Worm (Caenorhabditis elegans): ENCODE data around the gene T14B4.3.

T14B4.3 gene

ce11 chrII:6695388-6695787 is 39.3 kb upstream of the T14B4.3 start, which contains the start of gene C18H9.5:
TSS of gene C18H9.5 (minus strand) at chrII:6695566.
- no peak for TF ChIP-seq ceh-100 (GFP tag; IDR thresholded peaks at IDR 0.05)
- no peak for TF ChIP-seq cebp-1 (GFP tag; IDR thresholded peaks at IDR 0.05)
- TF ChIP-seq cebp-1 (tag; optimal IDR thresholded peaks at IDR 0.05): no peak

DNA sequence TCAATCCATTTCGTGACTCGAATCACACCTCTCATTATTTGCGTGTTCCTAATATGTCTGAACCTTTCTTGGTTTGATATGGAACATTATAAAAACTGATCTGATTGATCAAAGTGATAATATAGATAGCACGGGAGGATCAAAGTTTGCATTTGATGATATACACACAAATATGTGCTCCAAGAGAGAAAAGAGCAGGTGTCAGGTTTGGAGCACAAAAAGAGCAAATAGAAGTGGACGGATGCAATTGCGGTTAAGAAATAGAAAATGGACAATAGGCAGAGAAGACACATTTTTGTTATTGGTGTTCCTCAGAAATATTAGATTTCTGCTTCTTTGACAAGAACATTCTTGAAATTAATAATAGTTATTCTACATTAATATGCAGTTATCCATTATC is 36.0 kb upstream of the T14B4.3 start, which contains the start of gene C18H9.1:
Gene C18H9.1, plus strand, starts transcription at position 301 of the 400 bp plus-strand sequence.
- no peak for TF ChIP-seq C06A6.2 (GFP tag; conservative IDR thresholded peaks at IDR 0.05)
- TF ChIP-seq ceh-27 (GFP tag; optimal IDR thresholded peaks at IDR 0.05): no peak
- no peak for TF ChIP-seq ets-4 (GFP tag; optimal IDR thresholded peaks at IDR 0.05)
- TF ChIP-seq ceh-79 (tag; optimal IDR thresholded peaks at IDR 0.05): no peak
- no peak for TF ChIP-seq nhr-27 (tag; optimal IDR thresholded peaks at IDR 0.05)
- TF ChIP-seq him-1 (tag; optimal IDR thresholded peaks at IDR 0.05): no peak
- TF ChIP-seq B0019.2 (GFP tag; conservative IDR thresholded peaks at IDR 0.05): no peak

DNA sequence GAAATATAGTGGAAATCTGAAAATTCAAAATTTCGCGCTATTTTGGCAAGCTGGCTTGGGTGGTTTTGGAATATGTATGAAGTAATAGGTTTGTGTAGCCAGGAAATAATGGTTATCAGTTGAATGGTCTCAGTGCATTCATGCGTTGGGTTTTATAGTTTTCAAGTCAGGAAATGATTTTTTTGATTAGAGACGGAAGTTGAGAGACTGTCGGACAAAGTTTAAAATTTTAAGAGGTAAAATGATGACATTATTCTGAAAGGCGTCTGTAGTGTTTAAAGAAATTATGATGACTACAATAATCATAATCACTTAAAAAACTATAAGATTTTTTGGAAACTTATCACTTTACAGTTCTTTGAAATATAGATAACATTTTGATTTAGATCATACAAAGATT is 33.2 kb upstream of the T14B4.3 start, which contains the start of gene C18H9.6:
Gene C18H9.6, minus strand, starts transcription at position 129 of the 400 bp plus-strand sequence.
- TF ChIP-seq nhr-80 (tag; optimal IDR thresholded peaks at IDR 0.05) (peak; percentile 86), hmg-20 (GFP tag; IDR thresholded peaks at IDR 0.05) (no peak), ztf-22 (GFP tag; optimal IDR thresholded peaks at IDR 0.05) (peak; percentile 30), egl-44 (GFP tag; IDR thresholded peaks at IDR 0.05) (no peak), ets-4 (GFP tag; optimal IDR thresholded peaks at IDR 0.05) (peak; percentile 19), atf-7 (tag; optimal IDR thresholded peaks at IDR 0.05) (peak; percentile 30)

- TF ChIP-seq attf-5 (GFP tag; optimal IDR thresholded peaks at IDR 0.05) (no peak), C17E4.6 (GFP tag; IDR thresholded peaks at IDR 0.05) (no peak), sdz-38 (tag; optimal IDR thresholded peaks at IDR 0.05) (no peak), chd-7 (tag; optimal IDR thresholded peaks at IDR 0.05) (no peak), unc-62 (GFP tag; optimal IDR thresholded peaks at IDR 0.05) (no peak), cebp-1 (GFP tag; IDR thresholded peaks at IDR 0.05) (no peak), cebp-1 (tag; optimal IDR thresholded peaks at IDR 0.05) (no peak), lin-54 (GFP tag; optimal IDR thresholded peaks at IDR 0.05) (no peak), lin-40 (tag; optimal IDR thresholded peaks at IDR 0.05) (no peak), bed-2 (GFP tag; IDR thresholded peaks at IDR 0.05) (no peak), B0336.3 (GFP tag; IDR thresholded peaks at IDR 0.05) (no peak), pbrm-1 (GFP tag; IDR thresholded peaks at IDR 0.05) (no peak), egl-44 (GFP tag; IDR thresholded peaks at IDR 0.05) (no peak), tlf-1 (GFP tag; optimal IDR thresholded peaks at IDR 0.05) (no peak), unc-130 (GFP tag; optimal IDR thresholded peaks at IDR 0.05) (no peak), ztf-25 (GFP tag; IDR thresholded peaks at IDR 0.05) (no peak), dox-1 (GFP tag; IDR thresholded peaks at IDR 0.05) (no peak)
Measured at ce11 chrII:6705593-6706228, 29.0 kb upstream of the T14B4.3 start, which contains the start of gene rpy-1. TSS of gene rpy-1 (minus strand) at chrII:6705643.

ce11 chrII:6706552-6707091 is 28.1 kb upstream of the T14B4.3 start:
- no peak for TF ChIP-seq F39B2.1 (GFP tag; IDR thresholded peaks at IDR 0.05)
- TF ChIP-seq nfyb-1 (GFP tag; IDR thresholded peaks at IDR 0.05): no peak
- TF ChIP-seq nhr-80 (tag; optimal IDR thresholded peaks at IDR 0.05): no peak
- TF ChIP-seq efl-1 (GFP tag; optimal IDR thresholded peaks at IDR 0.05): no peak
- TF ChIP-seq ztf-26 (tag; optimal IDR thresholded peaks at IDR 0.05): no peak
- no peak for TF ChIP-seq nhr-179 (tag; optimal IDR thresholded peaks at IDR 0.05)
- no peak for TF ChIP-seq repo-1 (tag; optimal IDR thresholded peaks at IDR 0.05)
- TF ChIP-seq bed-1 (GFP tag; IDR thresholded peaks at IDR 0.05): no peak
- TF ChIP-seq tlf-1 (GFP tag; optimal IDR thresholded peaks at IDR 0.05): no peak
- TF ChIP-seq mxl-1 (tag; optimal IDR thresholded peaks at IDR 0.05): no peak
- TF ChIP-seq attf-6 (GFP tag; IDR thresholded peaks at IDR 0.05): no peak

Measured in whole organism, young adult.